Fruit fly (Drosophila melanogaster) whole organism, embryonic: ENCODE data around the gene mora.

Experiments
- Antp ChIP-seq: fragments of 200-800 bp; sonication (Bioruptor generic); optimal IDR thresholded peaks from 3 replicates; lab custom pipeline; 2016; ENCODE audit warnings: missing biosample characterization, missing genetic modification characterization
- Awh ChIP-seq: fragments of 200-800 bp; sonication (Bioruptor generic); IDR thresholded peaks from 2 replicates; pipeline ENCODE4, ENCODE4 v1.3.6; 2022; ENCODE audit warnings: missing biosample characterization, missing genetic modification characterization
- Bdp1 ChIP-seq: fragments of 200-800 bp; sonication (Bioruptor generic); optimal IDR thresholded peaks from 3 replicates; lab custom pipeline; 2016; ENCODE audit warnings: missing biosample characterization, missing genetic modification characterization
- CG10267 ChIP-seq: fragments of 200-800 bp; sonication (Bioruptor generic); optimal IDR thresholded peaks from 2 replicates; lab custom pipeline; 2018; ENCODE audit warnings: missing biosample characterization, mild to moderate bottlenecking, missing genetic modification characterization, moderate library complexity
- CG12219 ChIP-seq: fragments of 200-800 bp; sonication (Bioruptor generic); optimal IDR thresholded peaks from 3 replicates; lab custom pipeline; 2018; ENCODE audit warnings: missing biosample characterization, mild to moderate bottlenecking, missing genetic modification characterization
- CG12236 ChIP-seq: fragments of 200-800 bp; sonication (Bioruptor generic); optimal IDR thresholded peaks from 2 replicates; lab custom pipeline; 2016; ENCODE audit warnings: missing biosample characterization, missing genetic modification characterization
- CG13624 ChIP-seq: fragments of 200-800 bp; sonication (Bioruptor generic); optimal IDR thresholded peaks from 2 replicates; lab custom pipeline; 2016; ENCODE audit warnings: missing biosample characterization, missing genetic modification characterization
- CG16813 ChIP-seq: fragments of 200-800 bp; sonication (Bioruptor generic); IDR thresholded peaks from 3 replicates; pipeline ENCODE4 v1.3.6; 2022; ENCODE audit warnings: missing biosample characterization, missing genetic modification characterization; ENCODE audit not compliant: partially characterized antibody
- CG16863 ChIP-seq: fragments of 200-800 bp; sonication (Bioruptor generic); optimal IDR thresholded peaks from 3 replicates; lab custom pipeline; 2016; ENCODE audit warnings: missing biosample characterization, missing genetic modification characterization
- CG18011 ChIP-seq: fragments of 200-800 bp; sonication (Bioruptor generic); optimal IDR thresholded peaks from 2 replicates; lab custom pipeline; 2017; ENCODE audit warnings: missing biosample characterization, missing genetic modification characterization, mild to moderate bottlenecking, moderate library complexity, missing genotype
- CG1832 ChIP-seq: fragments of 200-800 bp; sonication (Bioruptor generic); optimal IDR thresholded peaks from 2 replicates; lab custom pipeline; 2017; ENCODE audit warnings: missing biosample characterization, mild to moderate bottlenecking, missing genetic modification characterization, inconsistent platforms
- CG18619 ChIP-seq: fragments of 200-800 bp; sonication (Bioruptor generic); optimal IDR thresholded peaks from 3 replicates; lab custom pipeline; 2017; ENCODE audit warnings: missing biosample characterization, mild to moderate bottlenecking, missing genetic modification characterization
- CG18764 ChIP-seq: fragments of 200-800 bp; sonication (Bioruptor generic); optimal IDR thresholded peaks from 3 replicates; lab custom pipeline; 2016; ENCODE audit warnings: missing biosample characterization, missing genetic modification characterization
- CG2120 ChIP-seq: fragments of 200-800 bp; sonication (Bioruptor generic); optimal IDR thresholded peaks from 3 replicates; lab custom pipeline; 2016; ENCODE audit warnings: missing biosample characterization, missing genetic modification characterization
- CG32767 ChIP-seq: fragments of 200-800 bp; sonication (Bioruptor generic); IDR thresholded peaks from 2 replicates; pipeline ENCODE4 v1.3.6; 2022; ENCODE audit warnings: missing biosample characterization, missing genetic modification characterization
- CG3407 ChIP-seq: fragments of 200-800 bp; sonication (Bioruptor generic); optimal IDR thresholded peaks from 2 replicates; lab custom pipeline; 2018; ENCODE audit warnings: missing biosample characterization, mild to moderate bottlenecking, missing genetic modification characterization
- CG4360 ChIP-seq: fragments of 200-800 bp; sonication (Bioruptor generic); IDR thresholded peaks from 2 replicates; pipeline ENCODE4 v1.3.6; 2022; ENCODE audit warnings: missing biosample characterization, missing genetic modification characterization
- CG4820 ChIP-seq: fragments of 200-800 bp; sonication (Bioruptor generic); optimal IDR thresholded peaks from 3 replicates; lab custom pipeline; 2016; ENCODE audit warnings: missing biosample characterization, missing genetic modification characterization
- CG7556 ChIP-seq: fragments of 200-800 bp; sonication (Bioruptor generic); optimal IDR thresholded peaks from 2 replicates; lab custom pipeline; 2017; ENCODE audit warnings: missing biosample characterization, mild to moderate bottlenecking, missing genetic modification characterization
- CG7745 ChIP-seq: fragments of 200-800 bp; sonication (Bioruptor generic); optimal IDR thresholded peaks from 2 replicates; lab custom pipeline; 2018; ENCODE audit warnings: missing biosample characterization, mild to moderate bottlenecking, missing genetic modification characterization, moderate library complexity
- CG8388 ChIP-seq: fragments of 200-800 bp; sonication (Bioruptor generic); optimal IDR thresholded peaks from 2 replicates; lab custom pipeline; 2019; ENCODE audit warnings: missing biosample characterization, mild to moderate bottlenecking, missing genetic modification characterization, moderate library complexity
- CG8924 ChIP-seq: fragments of 200-800 bp; optimal IDR thresholded peaks from 3 replicates; lab custom pipeline; 2019; ENCODE audit warnings: missing biosample characterization, mild to moderate bottlenecking, missing genetic modification characterization, moderate library complexity
- CG8944 ChIP-seq: fragments of 200-800 bp; sonication (Bioruptor generic); optimal IDR thresholded peaks from 3 replicates; lab custom pipeline; 2016; ENCODE audit warnings: missing biosample characterization, missing genetic modification characterization
- CrebB ChIP-seq: fragments of 200-800 bp; sonication (Bioruptor generic); optimal IDR thresholded peaks from 3 replicates; lab custom pipeline; 2018; ENCODE audit warnings: missing biosample characterization, mild to moderate bottlenecking, missing genetic modification characterization
- E2f2 ChIP-seq: fragments of 200-800 bp; sonication (Bioruptor generic); IDR thresholded peaks from 2 replicates; pipeline ENCODE4 v1.3.6; 2022; ENCODE audit warnings: missing biosample characterization, missing genetic modification characterization
- HHEX ChIP-seq: fragments of 200-800 bp; sonication (Bioruptor generic); optimal IDR thresholded peaks from 3 replicates; lab custom pipeline; 2017; ENCODE audit warnings: missing biosample characterization, mild to moderate bottlenecking, missing genetic modification characterization, missing genetic modification reagents
- HLH54F ChIP-seq: fragments of 200-800 bp; sonication (Bioruptor generic); optimal IDR thresholded peaks from 3 replicates; lab custom pipeline; 2016; ENCODE audit warnings: missing biosample characterization, missing genetic modification characterization
- Hey ChIP-seq: fragments of 200-800 bp; sonication (Bioruptor generic); optimal IDR thresholded peaks from 3 replicates; lab custom pipeline; 2018; ENCODE audit warnings: missing biosample characterization, mild to moderate bottlenecking, missing genetic modification characterization
- Hr3 ChIP-seq: fragments of 200-800 bp; sonication (Bioruptor generic); optimal IDR thresholded peaks from 3 replicates; lab custom pipeline; 2016; ENCODE audit warnings: missing biosample characterization, missing genetic modification characterization
- Hr78 ChIP-seq, 2 experiments: fragments of 200-800 bp in 1 of 2; fragments of >200 bp in 1 of 2; sonication (Bioruptor generic) in 1 of 2; optimal IDR thresholded peaks; 2 replicates each; lab custom pipeline; 2017 to 2019; ENCODE audit warnings: missing biosample characterization in 2 of 2, missing genetic modification characterization in 2 of 2, mild to moderate bottlenecking in 1 of 2, moderate library complexity in 1 of 2
- Myb ChIP-seq: fragments of 200-800 bp; sonication (Bioruptor generic); optimal IDR thresholded peaks from 2 replicates; lab custom pipeline; 2016; ENCODE audit warnings: missing biosample characterization, missing genetic modification characterization
- NK7.1 ChIP-seq: fragments of 200-800 bp; sonication (Bioruptor generic); optimal IDR thresholded peaks from 3 replicates; lab custom pipeline; 2016; ENCODE audit warnings: missing biosample characterization, missing genetic modification characterization
- Ravus ChIP-seq: fragments of 200-800 bp; sonication (Bioruptor generic); IDR thresholded peaks from 2 replicates; pipeline ENCODE4 v1.3.6; 2022; ENCODE audit warnings: missing biosample characterization, missing genetic modification characterization
- Rx ChIP-seq: fragments of 200-800 bp; sonication (Bioruptor generic); IDR thresholded peaks from 2 replicates; pipeline ENCODE4 v1.3.6; 2022; ENCODE audit warnings: missing biosample characterization, missing genetic modification characterization
- esg ChIP-seq: fragments of 200-800 bp; sonication (Bioruptor generic); conservative IDR thresholded peaks from 2 replicates; pipeline ENCODE4 v1.3.6; 2022; ENCODE audit warnings: missing biosample characterization, missing genetic modification characterization
- fru ChIP-seq: fragments of >200 bp; optimal IDR thresholded peaks from 2 replicates; lab custom pipeline; 2017
- grn ChIP-seq: fragments of 200-800 bp; sonication (Bioruptor generic); optimal IDR thresholded peaks from 3 replicates; lab custom pipeline; 2017; ENCODE audit warnings: missing biosample characterization, missing genetic modification characterization
- gsb-n ChIP-seq: fragments of 200-800 bp; sonication (Bioruptor generic); optimal IDR thresholded peaks from 3 replicates; lab custom pipeline; 2018; ENCODE audit warnings: missing biosample characterization, mild to moderate bottlenecking, missing genetic modification characterization
- mam ChIP-seq: fragments of 200-800 bp; sonication (Bioruptor generic); optimal IDR thresholded peaks from 3 replicates; lab custom pipeline; 2016; ENCODE audit warnings: missing biosample characterization, missing genetic modification characterization
- odd ChIP-seq: fragments of 200-800 bp; sonication (Bioruptor generic); optimal IDR thresholded peaks from 2 replicates; lab custom pipeline; 2017; ENCODE audit warnings: missing biosample characterization, mild to moderate bottlenecking, missing genetic modification characterization
- pfk ChIP-seq: fragments of 200-800 bp; sonication (Bioruptor generic); optimal IDR thresholded peaks from 2 replicates; lab custom pipeline; 2018; ENCODE audit warnings: missing biosample characterization, mild to moderate bottlenecking, missing genetic modification characterization, moderate library complexity
- ranshi ChIP-seq: fragments of 200-800 bp; sonication (Bioruptor generic); IDR thresholded peaks from 2 replicates; pipeline ENCODE4 v1.3.6; 2022; ENCODE audit warnings: missing biosample characterization, missing genetic modification characterization
- sc ChIP-seq, 3 experiments: fragments of >200 bp in 2 of 3; fragments of 200-800 bp in 1 of 3; sonication (Bioruptor generic) in 1 of 3; optimal IDR thresholded peaks; 2 replicates in 2 of 3; 3 replicates in 1 of 3; lab custom pipeline; 2017; ENCODE audit warnings: mild to moderate bottlenecking in 1 of 3, missing biosample characterization in 1 of 3, missing genetic modification characterization in 1 of 3, missing genetic modification reagents in 1 of 3
- sim ChIP-seq: fragments of 200-800 bp; sonication (Bioruptor generic); IDR thresholded peaks from 2 replicates; pipeline ENCODE4 v1.3.6; 2022; ENCODE audit warnings: missing biosample characterization, missing genetic modification characterization
- sisA ChIP-seq: fragments of 200-800 bp; sonication (Bioruptor generic); IDR thresholded peaks from 2 replicates; pipeline ENCODE4 v1.3.6; 2022; ENCODE audit warnings: missing biosample characterization, missing genetic modification characterization
- slbo ChIP-seq: fragments of 200-800 bp; sonication (Bioruptor generic); IDR thresholded peaks from 2 replicates; pipeline ENCODE4 v1.3.6; 2022; ENCODE audit warnings: missing biosample characterization, missing genetic modification characterization
- sob ChIP-seq: fragments of 200-800 bp; sonication (Bioruptor generic); IDR thresholded peaks from 2 replicates; pipeline ENCODE4 v1.3.6; 2022; ENCODE audit warnings: missing biosample characterization, missing genetic modification characterization
- ssp ChIP-seq: fragments of 200-800 bp; sonication (Bioruptor generic); IDR thresholded peaks from 2 replicates; pipeline ENCODE4 v1.3.6; 2022; ENCODE audit warnings: missing biosample characterization, missing genetic modification characterization
- zen ChIP-seq: fragments of 200-800 bp; sonication (Bioruptor generic); optimal IDR thresholded peaks from 3 replicates; lab custom pipeline; 2018; ENCODE audit warnings: missing biosample characterization, mild to moderate bottlenecking, missing genetic modification characterization, moderate library complexity

mora gene

DNA sequence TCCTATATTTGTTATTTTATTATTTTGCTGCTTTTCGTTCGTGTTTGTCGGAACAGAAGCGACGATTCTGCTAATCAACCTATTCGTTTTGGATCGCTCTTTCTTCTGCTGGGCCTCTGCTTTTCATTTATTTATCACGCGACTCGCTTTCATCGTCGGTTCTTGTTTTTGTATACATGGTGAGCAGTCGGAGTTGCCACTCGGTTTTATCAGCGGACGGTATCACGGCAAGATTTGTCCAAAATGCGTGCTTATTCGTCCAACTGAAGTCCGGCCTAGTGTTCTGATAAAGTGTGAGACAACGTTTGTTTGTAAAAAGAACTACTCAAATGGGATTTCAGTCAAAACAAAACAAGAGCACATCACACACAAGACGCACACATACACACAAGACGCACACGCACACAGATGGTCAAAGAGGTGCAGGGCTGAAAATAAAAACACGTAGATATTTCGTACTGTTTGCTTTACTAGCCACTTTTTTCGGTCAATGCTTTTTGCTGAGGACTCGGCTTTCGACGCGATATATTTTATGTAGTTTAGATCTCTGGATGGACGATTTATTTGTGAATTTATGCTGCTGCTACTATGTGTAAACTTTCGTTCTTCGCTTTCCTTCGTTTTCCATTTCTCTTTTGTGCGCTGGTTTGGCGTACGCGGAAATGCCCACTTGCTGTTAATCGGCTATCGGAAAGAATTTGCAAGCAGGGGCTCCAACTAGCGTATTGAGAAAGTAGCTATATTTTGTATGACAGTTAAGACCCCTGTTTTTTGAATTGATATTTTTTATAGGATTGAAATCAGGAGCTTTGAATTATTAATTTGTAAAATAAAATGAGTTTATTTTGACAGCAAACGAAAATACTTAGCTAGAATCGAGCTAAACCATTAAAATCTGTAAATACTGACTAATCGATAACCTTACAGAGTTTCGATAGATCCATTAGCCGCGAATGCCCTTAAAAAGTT, 35.5 kb downstream of the mora start, which contains the start of gene twin (continued):
- no peak for TF ChIP-seq Hey (tag; lab: Kevin White, UChicago)
- TF ChIP-seq Myb (GFP tag; lab: Kevin White, UChicago) = peak; percentile 60
- TF ChIP-seq NK7.1 (GFP tag; lab: Kevin White, UChicago) = peak; percentile 25
- TF ChIP-seq CG16813 (GFP tag; lab: Robert Waterston, UW) = peak; percentile 73
- TF ChIP-seq HLH54F (GFP tag; lab: Kevin White, UChicago) = peak; percentile 76
- no peak for TF ChIP-seq Rx (GFP tag; lab: Robert Waterston, UW)
- no peak for TF ChIP-seq gsb-n (tag; lab: Kevin White, UChicago)
- peak; percentile 18 for TF ChIP-seq CG7556 (GFP tag; lab: Kevin White, UChicago)
- TF ChIP-seq CG2120 (GFP tag; lab: Kevin White, UChicago) = peak; percentile 86
- peak; percentile 41 for TF ChIP-seq HHEX (GFP tag; lab: Kevin White, UChicago)
- TF ChIP-seq CrebB (tag; lab: Kevin White, UChicago) = no peak
- TF ChIP-seq fru (lab: Kevin White, UChicago) = no peak
- TF ChIP-seq ranshi = no peak
- TF ChIP-seq Antp (GFP tag; lab: Kevin White, UChicago) = peak; percentile 73
- no peak for TF ChIP-seq grn
- peak; percentile 57 for TF ChIP-seq CG8924 (tag; lab: Kevin White, UChicago)
- no peak; the same call in 1 of the 2 replicates for TF ChIP-seq sisA (GFP tag; lab: Robert Waterston, UW)
- no peak for TF ChIP-seq CG32767 (GFP tag; lab: Robert Waterston, UW)
- no peak for TF ChIP-seq Ravus (GFP tag; lab: Robert Waterston, UW)
- peak; percentile 44 for TF ChIP-seq CG18011 (GFP tag; lab: Kevin White, UChicago)
- peak; percentile 83 for TF ChIP-seq E2f2
- peak; percentile 62 for TF ChIP-seq Hr3 (GFP tag; lab: Kevin White, UChicago)
- peak; percentile 65 for TF ChIP-seq zen (tag; lab: Kevin White, UChicago)
- TF ChIP-seq slbo (GFP tag; lab: Robert Waterston, UW) = peak; percentile 80
- peak; percentile 21 for TF ChIP-seq CG4820 (GFP tag; lab: Kevin White, UChicago)
- no peak for TF ChIP-seq odd (GFP tag; lab: Kevin White, UChicago)
- TF ChIP-seq CG12236 (GFP tag; lab: Kevin White, UChicago) = peak; percentile 41
- peak; percentile 50 for TF ChIP-seq CG10267 (tag; lab: Kevin White, UChicago)
- TF ChIP-seq CG7745 = no peak
- TF ChIP-seq pfk (GFP tag; lab: Kevin White, UChicago) = no peak
- TF ChIP-seq sim (GFP tag; lab: Robert Waterston, UW) = no peak
- peak; percentile 82 for TF ChIP-seq mam
- TF ChIP-seq CG1832 (GFP tag; lab: Kevin White, UChicago) = no peak
- TF ChIP-seq Hr78 (GFP tag; optimal IDR thresholded peaks at IDR 0.05; lab: Kevin White, UChicago) = no peak
- no peak for TF ChIP-seq CG3407 (GFP tag; lab: Kevin White, UChicago)
- TF ChIP-seq sc (optimal IDR thresholded peaks at IDR 0.05; lab: Kevin White, UChicago) = no peak
- TF ChIP-seq sc (GFP tag; optimal IDR thresholded peaks at IDR 0.05; lab: Kevin White, UChicago) = no peak
- TF ChIP-seq Awh (GFP tag; lab: Robert Waterston, UW) = no peak
- TF ChIP-seq CG8388 (GFP tag; lab: Kevin White, UChicago) = no peak
- TF ChIP-seq CG18764 (GFP tag; lab: Kevin White, UChicago) = peak; percentile 56
- peak; percentile 62 for TF ChIP-seq sob (GFP tag; lab: Robert Waterston, UW)
- peak; percentile 57 for TF ChIP-seq CG18619
- TF ChIP-seq CG13624 = peak; percentile 58
- no peak for TF ChIP-seq CG12219 (GFP tag; lab: Kevin White, UChicago)
- peak; percentile 35; the same call in 1 of the 2 replicates for TF ChIP-seq ssp (GFP tag; lab: Robert Waterston, UW)
- TF ChIP-seq Bdp1 (GFP tag; lab: Kevin White, UChicago) = peak; percentile 22
- TF ChIP-seq CG8944 (GFP tag; lab: Kevin White, UChicago) = peak; percentile 37
- peak; percentile 44 for TF ChIP-seq CG16863 (GFP tag; lab: Kevin White, UChicago)
- TF ChIP-seq esg (GFP tag; lab: Robert Waterston, UW) = peak; percentile 61
- peak; percentile 15; the same call in 1 of the 2 replicates for TF ChIP-seq CG4360 (GFP tag; lab: Robert Waterston, UW)
